5 fruit fly cellular contexts compared by ENCODE assay signal in the genomic region with DNA sequence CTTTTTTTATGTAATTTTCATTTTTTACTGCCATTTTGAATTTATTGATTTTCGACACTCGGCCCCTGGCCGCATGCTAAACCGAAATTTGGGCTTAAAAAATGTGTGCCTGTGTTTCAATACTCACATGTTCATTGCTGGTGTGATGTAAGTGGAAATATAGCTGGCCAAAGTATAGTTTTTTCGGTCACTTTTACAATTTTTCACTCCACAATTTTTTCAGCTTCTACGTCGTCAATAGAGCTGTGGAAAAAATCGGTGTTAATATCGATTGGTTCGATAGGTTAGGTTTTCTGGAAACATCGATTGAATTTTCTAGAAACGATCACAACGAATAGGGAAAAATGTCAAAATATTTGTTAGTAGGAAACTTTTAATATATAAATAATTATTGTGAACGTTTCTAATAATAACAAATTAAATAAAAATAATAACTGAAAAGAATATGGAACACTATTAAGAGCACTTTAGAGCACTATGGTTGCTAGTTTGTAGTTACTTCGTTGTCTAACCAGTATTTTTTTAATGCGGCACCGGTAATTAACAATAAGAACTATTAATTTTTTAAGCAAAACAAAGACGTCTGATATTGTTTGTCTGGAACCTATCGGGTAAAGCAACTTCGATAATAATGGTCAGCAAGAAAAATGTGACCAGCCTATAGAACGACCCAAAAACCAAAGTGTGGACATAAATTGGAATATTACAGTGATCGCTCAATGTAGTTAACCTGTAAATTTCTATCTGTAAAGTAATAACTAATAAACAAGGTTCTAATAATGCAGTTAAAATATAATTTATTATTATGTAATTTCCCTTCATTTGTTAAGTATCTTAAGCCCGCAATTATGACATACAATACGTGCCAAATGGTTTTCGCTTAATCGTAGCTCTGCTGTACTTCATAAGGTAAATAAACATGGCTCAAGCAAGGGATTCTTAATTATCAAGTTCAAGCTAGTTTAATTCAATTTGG.
TF ChIP-seq lines count a peak whose summit lies in the region.

CG10077 (minus strand) TSS at position 651 of the 976 bp plus-strand sequence.
CG9948 (plus strand) TSS at position 738 of the 976 bp plus-strand sequence.

TF ChIP-seq in whole organism, adult, 20 proteins besides CTCF, POLR2A, EP300 and RAD21 (continued from another document):
- peak; percentile 25 for TF ChIP-seq cic (GFP tag; optimal IDR thresholded peaks at IDR 0.05; lab: Kevin White, UChicago)
- TF ChIP-seq CG7101 (tag; optimal IDR thresholded peaks at IDR 0.05; lab: Kevin White, UChicago), result peak; percentile 91
- TF ChIP-seq Mnt (GFP tag; optimal IDR thresholded peaks at IDR 0.05; lab: Kevin White, UChicago), result peak; percentile 77
- peak; percentile 87 for TF ChIP-seq CG14711 (tag; optimal IDR thresholded peaks at IDR 0.05; lab: Kevin White, UChicago)
- peak; percentile 36 for TF ChIP-seq ovo (GFP tag; optimal IDR thresholded peaks at IDR 0.05; lab: Kevin White, UChicago)
TF ChIP-seq in whole organism, adult: peak in this region for 17.

TF ChIP-seq in whole organism, embryonic, 481 proteins besides CTCF, POLR2A, EP300 and RAD21 (continued from another document and continues in another):
- peak; percentile 72 for TF ChIP-seq ssp (GFP tag; IDR thresholded peaks at IDR 0.05; lab: Robert Waterston, UW)
- TF ChIP-seq wdn (GFP tag; IDR thresholded peaks at IDR 0.05; lab: Robert Waterston, UW), result peak; percentile 86
- peak; percentile 61 for TF ChIP-seq Vsx1 (GFP tag; optimal IDR thresholded peaks at IDR 0.05; lab: Kevin White, UChicago)
- TF ChIP-seq CG4328 (GFP tag; optimal IDR thresholded peaks at IDR 0.05; lab: Kevin White, UChicago), result peak; percentile 81
- TF ChIP-seq CG10654 (GFP tag; optimal IDR thresholded peaks at IDR 0.05; lab: Kevin White, UChicago), result peak; percentile 79
- TF ChIP-seq ara (GFP tag; IDR thresholded peaks at IDR 0.05; lab: Robert Waterston, UW), result peak; percentile 86
- peak; percentile 82 for TF ChIP-seq CG16815 (GFP tag; optimal IDR thresholded peaks at IDR 0.05; lab: Kevin White, UChicago)
- peak; percentile 74; the same call in 1 of the 3 replicates for TF ChIP-seq jigr1 (GFP tag; IDR thresholded peaks at IDR 0.05; lab: Robert Waterston, UW)
- TF ChIP-seq CG9817 (tag; optimal IDR thresholded peaks at IDR 0.05; lab: Kevin White, UChicago), result peak; percentile 92
- no peak for TF ChIP-seq Dip2 (GFP tag; IDR thresholded peaks at IDR 0.05; lab: Robert Waterston, UW)
- TF ChIP-seq phol (tag; optimal IDR thresholded peaks at IDR 0.05; lab: Kevin White, UChicago), result peak; percentile 94
- TF ChIP-seq ems (GFP tag; optimal IDR thresholded peaks at IDR 0.05; lab: Kevin White, UChicago), result peak; percentile 67
- TF ChIP-seq ttk (GFP tag; IDR thresholded peaks at IDR 0.05; lab: Robert Waterston, UW), result peak; percentile 85
- TF ChIP-seq CG11085 (GFP tag; IDR thresholded peaks at IDR 0.05; lab: Robert Waterston, UW), result peak; percentile 90
- peak; percentile 85 for TF ChIP-seq Nf-YC (tag; optimal IDR thresholded peaks at IDR 0.05; lab: Kevin White, UChicago)
- TF ChIP-seq CG3838 (GFP tag; optimal IDR thresholded peaks at IDR 0.05; lab: Kevin White, UChicago), result peak; percentile 27
- peak; percentile 41 for TF ChIP-seq Mes4 (GFP tag; optimal IDR thresholded peaks at IDR 0.05; lab: Kevin White, UChicago)
- peak; percentile 49 for TF ChIP-seq pzg (GFP tag; optimal IDR thresholded peaks at IDR 0.05; lab: Kevin White, UChicago)
- peak; percentile 79 for TF ChIP-seq dimm (GFP tag; IDR thresholded peaks at IDR 0.05; lab: Robert Waterston, UW)
- TF ChIP-seq dysf (GFP tag; IDR thresholded peaks at IDR 0.05; lab: Robert Waterston, UW), result peak; percentile 93
- TF ChIP-seq CG17612 (GFP tag; IDR thresholded peaks at IDR 0.05; lab: Robert Waterston, UW), result peak; percentile 79
- TF ChIP-seq CG9876 (GFP tag; optimal IDR thresholded peaks at IDR 0.05; lab: Kevin White, UChicago), result no peak
- TF ChIP-seq CG13894 (tag; optimal IDR thresholded peaks at IDR 0.05; lab: Kevin White, UChicago), result peak; percentile 90
- TF ChIP-seq CG2678 (tag; optimal IDR thresholded peaks at IDR 0.05; lab: Kevin White, UChicago), result peak; percentile 93
- TF ChIP-seq Nf-YB (GFP tag; optimal IDR thresholded peaks at IDR 0.05; lab: Kevin White, UChicago), result peak; percentile 71
- peak; percentile 38 for TF ChIP-seq jumu (GFP tag; optimal IDR thresholded peaks at IDR 0.05; lab: Kevin White, UChicago)
- no peak for TF ChIP-seq CG14965 (GFP tag; optimal IDR thresholded peaks at IDR 0.05; lab: Kevin White, UChicago; ENCODE audit: borderline replicate concordance)
- TF ChIP-seq tll (GFP tag; optimal IDR thresholded peaks at IDR 0.05; lab: Kevin White, UChicago), result no peak

TF ChIP-seq in whole organism, prepupa, 60 proteins besides CTCF, POLR2A, EP300 and RAD21 (continued from another document and continues in another):
- peak; percentile 88 for TF ChIP-seq CG10669 (GFP tag; optimal IDR thresholded peaks at IDR 0.05; lab: Kevin White, UChicago)
- TF ChIP-seq CG3919 (GFP tag; optimal IDR thresholded peaks at IDR 0.05; lab: Kevin White, UChicago), result peak; percentile 91
- peak; percentile 67 for TF ChIP-seq Blimp-1 (GFP tag; optimal IDR thresholded peaks at IDR 0.05; lab: Kevin White, UChicago)
- peak; percentile 85 for TF ChIP-seq Eip75B (GFP tag; optimal IDR thresholded peaks at IDR 0.05; lab: Kevin White, UChicago)
- no peak for TF ChIP-seq spab (GFP tag; optimal IDR thresholded peaks at IDR 0.05; lab: Kevin White, UChicago)
- peak; percentile 89 for TF ChIP-seq Smox (GFP tag; optimal IDR thresholded peaks at IDR 0.05; lab: Kevin White, UChicago)
- TF ChIP-seq esn (GFP tag; optimal IDR thresholded peaks at IDR 0.05; lab: Kevin White, UChicago), result peak; percentile 93
- peak; percentile 85 for TF ChIP-seq net (GFP tag; optimal IDR thresholded peaks at IDR 0.05; lab: Kevin White, UChicago)
- peak; percentile 83 for TF ChIP-seq Hr39 (GFP tag; optimal IDR thresholded peaks at IDR 0.05; lab: Kevin White, UChicago)
- peak; percentile 82 for TF ChIP-seq CG7368 (GFP tag; optimal IDR thresholded peaks at IDR 0.05; lab: Kevin White, UChicago)
- peak; percentile 90 for TF ChIP-seq Met (GFP tag; optimal IDR thresholded peaks at IDR 0.05; lab: Kevin White, UChicago)
- peak; percentile 87 for TF ChIP-seq CG10631 (GFP tag; optimal IDR thresholded peaks at IDR 0.05; lab: Kevin White, UChicago)
- peak; percentile 90 for TF ChIP-seq Sox102F (GFP tag; optimal IDR thresholded peaks at IDR 0.05; lab: Kevin White, UChicago)
- peak; percentile 51 for TF ChIP-seq dac (GFP tag; optimal IDR thresholded peaks at IDR 0.05; lab: Kevin White, UChicago)
- peak; percentile 85 for TF ChIP-seq CG11294 (GFP tag; IDR thresholded peaks at IDR 0.05; lab: Robert Waterston, UW)
- TF ChIP-seq lz (GFP tag; optimal IDR thresholded peaks at IDR 0.05; lab: Kevin White, UChicago), result peak; percentile 90
- TF ChIP-seq Sox14 (GFP tag; optimal IDR thresholded peaks at IDR 0.05; lab: Kevin White, UChicago), result peak; percentile 87
- TF ChIP-seq Hr38 (GFP tag; optimal IDR thresholded peaks at IDR 0.05; lab: Kevin White, UChicago), result no peak
- TF ChIP-seq fd59A (GFP tag; optimal IDR thresholded peaks at IDR 0.05; lab: Kevin White, UChicago), result peak; percentile 83
- peak; percentile 86 for TF ChIP-seq CG34406 (GFP tag; optimal IDR thresholded peaks at IDR 0.05; lab: Kevin White, UChicago)
- peak; percentile 88 for TF ChIP-seq CG6792 (GFP tag; optimal IDR thresholded peaks at IDR 0.05; lab: Kevin White, UChicago)
- TF ChIP-seq CG1621 (tag; optimal IDR thresholded peaks at IDR 0.05; lab: Kevin White, UChicago), result peak; percentile 87
- peak; percentile 93 for TF ChIP-seq acj6 (GFP tag; optimal IDR thresholded peaks at IDR 0.05; lab: Kevin White, UChicago)
- TF ChIP-seq Hr4 (GFP tag; optimal IDR thresholded peaks at IDR 0.05; lab: Kevin White, UChicago), result peak; percentile 92
- no peak for TF ChIP-seq Lpt (GFP tag; optimal IDR thresholded peaks at IDR 0.05; lab: Kevin White, UChicago)
- TF ChIP-seq cyc (GFP tag; optimal IDR thresholded peaks at IDR 0.05; lab: Kevin White, UChicago), result peak; percentile 85
- TF ChIP-seq CG6854 (GFP tag; optimal IDR thresholded peaks at IDR 0.05; lab: Kevin White, UChicago), result peak; percentile 75
- TF ChIP-seq fkh (GFP tag; optimal IDR thresholded peaks at IDR 0.05; lab: Kevin White, UChicago), result peak; percentile 93
- TF ChIP-seq OdsH (GFP tag; optimal IDR thresholded peaks at IDR 0.05; lab: Kevin White, UChicago), result peak; percentile 92

TF ChIP-seq in whole organism, pupa, 21 proteins besides CTCF, POLR2A, EP300 and RAD21 (continued from another document):
- TF ChIP-seq CG17806 (tag; optimal IDR thresholded peaks at IDR 0.05; lab: Kevin White, UChicago), result peak; percentile 92
- TF ChIP-seq Pif1B (GFP tag; optimal IDR thresholded peaks at IDR 0.05; lab: Kevin White, UChicago), result peak; percentile 89
- peak; percentile 88 for TF ChIP-seq Snoo (tag; optimal IDR thresholded peaks at IDR 0.05; lab: Kevin White, UChicago)
- peak; percentile 90 for TF ChIP-seq Ets98B (GFP tag; IDR thresholded peaks at IDR 0.05; lab: Robert Waterston, UW)
TF ChIP-seq in whole organism, pupa: peak in this region for 17.

TF ChIP-seq in whole organism, wandering third instar larva, 38 proteins besides CTCF, POLR2A, EP300 and RAD21 (continued from another document):
- TF ChIP-seq rgr (GFP tag; optimal IDR thresholded peaks at IDR 0.05; lab: Kevin White, UChicago), result peak; percentile 92
- peak; percentile 86 for TF ChIP-seq fru (GFP tag; optimal IDR thresholded peaks at IDR 0.05; lab: Kevin White, UChicago)
- TF ChIP-seq lola (GFP tag; optimal IDR thresholded peaks at IDR 0.05; lab: Kevin White, UChicago), result no peak
- TF ChIP-seq usp (GFP tag; optimal IDR thresholded peaks at IDR 0.05; lab: Kevin White, UChicago), result no peak
- TF ChIP-seq dmrt93B (GFP tag; optimal IDR thresholded peaks at IDR 0.05; lab: Kevin White, UChicago), result peak; percentile 84
- no peak for TF ChIP-seq pan (optimal IDR thresholded peaks at IDR 0.05; lab: Kevin White, UChicago)
- no peak for TF ChIP-seq Dif (GFP tag; optimal IDR thresholded peaks at IDR 0.05; lab: Kevin White, UChicago; ENCODE audit: partially characterized antibody)
- peak; percentile 90 for TF ChIP-seq sage (GFP tag; optimal IDR thresholded peaks at IDR 0.05; lab: Kevin White, UChicago)
- TF ChIP-seq woc (GFP tag; optimal IDR thresholded peaks at IDR 0.05; lab: Kevin White, UChicago), result peak; percentile 85
- no peak for TF ChIP-seq Rel (GFP tag; optimal IDR thresholded peaks at IDR 0.05; lab: Kevin White, UChicago)
- TF ChIP-seq Rel (tag; optimal IDR thresholded peaks at IDR 0.05; lab: Kevin White, UChicago), result peak; percentile 76
- no peak for TF ChIP-seq Abd-B (GFP tag; optimal IDR thresholded peaks at IDR 0.05; lab: Kevin White, UChicago)
- TF ChIP-seq Hnf4 (GFP tag; optimal IDR thresholded peaks at IDR 0.05; lab: Kevin White, UChicago), result peak; percentile 85
- TF ChIP-seq Hr78 (GFP tag; optimal IDR thresholded peaks at IDR 0.05; lab: Kevin White, UChicago), result no peak
- peak; percentile 94 for TF ChIP-seq HLH106 (tag; optimal IDR thresholded peaks at IDR 0.05; lab: Kevin White, UChicago)
- no peak for TF ChIP-seq CrebA (GFP tag; optimal IDR thresholded peaks at IDR 0.05; lab: Kevin White, UChicago; ENCODE audit: borderline replicate concordance)
- TF ChIP-seq Jra (GFP tag; optimal IDR thresholded peaks at IDR 0.05; lab: Kevin White, UChicago), result peak; percentile 53
- peak; percentile 91 for TF ChIP-seq Sp1 (GFP tag; optimal IDR thresholded peaks at IDR 0.05; lab: Kevin White, UChicago)
- no peak for TF ChIP-seq Vsx2 (GFP tag; optimal IDR thresholded peaks at IDR 0.05; lab: Kevin White, UChicago; ENCODE audit: partially characterized antibody)
- no peak for TF ChIP-seq tai (GFP tag; optimal IDR thresholded peaks at IDR 0.05; lab: Kevin White, UChicago)
